In genomic region chr2L:6480212-6480994, dm6 we compare ENCODE assay signal across 5 fruit fly cellular contexts.
A peak's percentile ranks its signal among the peaks of the same experiment; 100 is the strongest.
TF ChIP-seq lines count a peak whose summit lies in the region.

Gene Sec61alpha, minus strand, starts transcription at chr2L:6480575.
Gene Daxx, plus strand, starts transcription at chr2L:6480929.

- peak; percentile 20 for TF ChIP-seq CTCF in whole organism, embryonic (GFP tag; optimal IDR thresholded peaks at IDR 0.05; lab: Kevin White, UChicago)

TF ChIP-seq in whole organism, adult, 20 proteins besides CTCF, POLR2A, EP300 and RAD21 (continues in another document):
- TF ChIP-seq pad (GFP tag; optimal IDR thresholded peaks at IDR 0.05; lab: Kevin White, UChicago) = peak; percentile 45
- peak; percentile 83 for TF ChIP-seq bab1 (GFP tag; optimal IDR thresholded peaks at IDR 0.05; lab: Kevin White, UChicago)
- TF ChIP-seq cic (GFP tag; optimal IDR thresholded peaks at IDR 0.05; lab: Kevin White, UChicago) = no peak
- no peak for TF ChIP-seq cnc (optimal IDR thresholded peaks at IDR 0.05; lab: Kevin White, UChicago)
- peak; percentile 66 for TF ChIP-seq Crg-1 (GFP tag; optimal IDR thresholded peaks at IDR 0.05; lab: Kevin White, UChicago)
- TF ChIP-seq CG14711 (tag; optimal IDR thresholded peaks at IDR 0.05; lab: Kevin White, UChicago) = peak; percentile 74
- peak; percentile 90 for TF ChIP-seq Hr96 (GFP tag; optimal IDR thresholded peaks at IDR 0.05; lab: Kevin White, UChicago)
- TF ChIP-seq CG12768 (GFP tag; optimal IDR thresholded peaks at IDR 0.05; lab: Kevin White, UChicago) = peak; percentile 70
- peak; percentile 55 for TF ChIP-seq CG11617 (GFP tag; optimal IDR thresholded peaks at IDR 0.05; lab: Kevin White, UChicago)
- peak; percentile 93 for TF ChIP-seq CG1620 (GFP tag; optimal IDR thresholded peaks at IDR 0.05; lab: Kevin White, UChicago)
- peak; percentile 94 for TF ChIP-seq toe (GFP tag; optimal IDR thresholded peaks at IDR 0.05; lab: Kevin White, UChicago)
- no peak for TF ChIP-seq kay (GFP tag; lab: Kevin White, UChicago; ENCODE audit: borderline replicate concordance)
- peak; percentile 61 for TF ChIP-seq CG7045 (GFP tag; optimal IDR thresholded peaks at IDR 0.05; lab: Kevin White, UChicago)
- peak; percentile 85 for TF ChIP-seq Clk (GFP tag; optimal IDR thresholded peaks at IDR 0.05; lab: Kevin White, UChicago)
- peak; percentile 75 for TF ChIP-seq CG33017 (tag; optimal IDR thresholded peaks at IDR 0.05; lab: Kevin White, UChicago)
- TF ChIP-seq ovo (GFP tag; optimal IDR thresholded peaks at IDR 0.05; lab: Kevin White, UChicago) = peak; percentile 68
- TF ChIP-seq CG7101 (tag; optimal IDR thresholded peaks at IDR 0.05; lab: Kevin White, UChicago) = peak; percentile 83
- peak; percentile 84 for TF ChIP-seq tj (GFP tag; optimal IDR thresholded peaks at IDR 0.05; lab: Kevin White, UChicago)

TF ChIP-seq in whole organism, embryonic, 481 proteins besides CTCF, POLR2A, EP300 and RAD21 (continues in another document):
- no peak for TF ChIP-seq pan (optimal IDR thresholded peaks at IDR 0.05; lab: Kevin White, UChicago)
- peak in 1 of 2 experiments; percentile 84 for TF ChIP-seq pan (GFP tag; optimal IDR thresholded peaks at IDR 0.05 in 1 of 2, IDR thresholded peaks at IDR 0.05 in 1 of 2)
- TF ChIP-seq CG6254 (GFP tag; optimal IDR thresholded peaks at IDR 0.05; lab: Kevin White, UChicago) = no peak
- peak; percentile 50 for TF ChIP-seq CG33557 (GFP tag; optimal IDR thresholded peaks at IDR 0.05; lab: Kevin White, UChicago)
- peak; percentile 87 for TF ChIP-seq sug (tag; optimal IDR thresholded peaks at IDR 0.05; lab: Kevin White, UChicago)
- peak; percentile 87 for TF ChIP-seq Dek (tag; optimal IDR thresholded peaks at IDR 0.05; lab: Kevin White, UChicago)
- TF ChIP-seq Sox102F (GFP tag; optimal IDR thresholded peaks at IDR 0.05; lab: Kevin White, UChicago) = peak; percentile 80
- TF ChIP-seq Taf1 (GFP tag; IDR thresholded peaks at IDR 0.05; lab: Robert Waterston, UW) = peak; percentile 78
- peak; percentile 78 for TF ChIP-seq CG15601 (tag; optimal IDR thresholded peaks at IDR 0.05; lab: Kevin White, UChicago)
- TF ChIP-seq CG16815 (GFP tag; optimal IDR thresholded peaks at IDR 0.05; lab: Kevin White, UChicago) = peak; percentile 73
- TF ChIP-seq HmgD (GFP tag; optimal IDR thresholded peaks at IDR 0.05; lab: Kevin White, UChicago) = peak; percentile 85
- TF ChIP-seq jumu (GFP tag; optimal IDR thresholded peaks at IDR 0.05; lab: Kevin White, UChicago) = peak; percentile 91
- TF ChIP-seq CG14965 (GFP tag; optimal IDR thresholded peaks at IDR 0.05; lab: Kevin White, UChicago; ENCODE audit: borderline replicate concordance) = peak; percentile 17
- TF ChIP-seq CG14667 (GFP tag; IDR thresholded peaks at IDR 0.05; lab: Robert Waterston, UW) = peak; percentile 80
- peak; percentile 89 for TF ChIP-seq CG11456 (GFP tag; IDR thresholded peaks at IDR 0.05; lab: Robert Waterston, UW)
- peak; percentile 63 for TF ChIP-seq CG17328 (GFP tag; IDR thresholded peaks at IDR 0.05; lab: Robert Waterston, UW)
- peak; percentile 46 for TF ChIP-seq Max (GFP tag; optimal IDR thresholded peaks at IDR 0.05; lab: Kevin White, UChicago)
- TF ChIP-seq CG12236 (GFP tag; optimal IDR thresholded peaks at IDR 0.05; lab: Kevin White, UChicago) = peak; percentile 51

TF ChIP-seq in whole organism, prepupa, 60 proteins besides CTCF, POLR2A, EP300 and RAD21 (continues in another document):
- TF ChIP-seq CG3919 (GFP tag; optimal IDR thresholded peaks at IDR 0.05; lab: Kevin White, UChicago) (peak; percentile 85), Smox (GFP tag; optimal IDR thresholded peaks at IDR 0.05; lab: Kevin White, UChicago) (peak; percentile 79), CG9139 (GFP tag; optimal IDR thresholded peaks at IDR 0.05; lab: Kevin White, UChicago) (peak; percentile 1), Eip78C (GFP tag; lab: Kevin White, UChicago) (peak; percentile 90), CG8119 (GFP tag; IDR thresholded peaks at IDR 0.05; lab: Robert Waterston, UW) (peak; percentile 83), esn (GFP tag; optimal IDR thresholded peaks at IDR 0.05; lab: Kevin White, UChicago) (peak; percentile 85), ss (GFP tag; optimal IDR thresholded peaks at IDR 0.05; lab: Kevin White, UChicago) (peak; percentile 9 to 41), CG3032 (tag; optimal IDR thresholded peaks at IDR 0.05; lab: Kevin White, UChicago) (peak; percentile 79), CG7368 (GFP tag; optimal IDR thresholded peaks at IDR 0.05; lab: Kevin White, UChicago) (peak; percentile 72), CG16779 (tag; optimal IDR thresholded peaks at IDR 0.05; lab: Kevin White, UChicago) (no peak), cyc (GFP tag; optimal IDR thresholded peaks at IDR 0.05; lab: Kevin White, UChicago) (peak; percentile 88), Sox102F (GFP tag; optimal IDR thresholded peaks at IDR 0.05; lab: Kevin White, UChicago) (peak; percentile 79), Hr4 (GFP tag; optimal IDR thresholded peaks at IDR 0.05; lab: Kevin White, UChicago) (no peak), svp (GFP tag; lab: Kevin White, UChicago) (peak; percentile 96), lz (GFP tag; optimal IDR thresholded peaks at IDR 0.05; lab: Kevin White, UChicago) (peak; percentile 90), Hr38 (GFP tag; optimal IDR thresholded peaks at IDR 0.05; lab: Kevin White, UChicago) (peak; percentile 66), topi (GFP tag; optimal IDR thresholded peaks at IDR 0.05; lab: Kevin White, UChicago) (peak; percentile 81), Gug (GFP tag; IDR thresholded peaks at IDR 0.05; lab: Robert Waterston, UW) (peak; percentile 73), CG6276 (GFP tag; optimal IDR thresholded peaks at IDR 0.05; lab: Kevin White, UChicago) (no peak), CG4318 (GFP tag; optimal IDR thresholded peaks at IDR 0.05; lab: Kevin White, UChicago) (no peak)

TF ChIP-seq in whole organism, pupa, 21 proteins besides CTCF, POLR2A, EP300 and RAD21:
- peak; percentile 19; the same call in 1 of the 2 replicates for TF ChIP-seq CG12605 (GFP tag; IDR thresholded peaks at IDR 0.05; lab: Robert Waterston, UW)
- TF ChIP-seq CG17806 (tag; optimal IDR thresholded peaks at IDR 0.05; lab: Kevin White, UChicago) = peak; percentile 78
- no peak for TF ChIP-seq gl (tag; optimal IDR thresholded peaks at IDR 0.05; lab: Kevin White, UChicago)
- TF ChIP-seq CG13204 (GFP tag; optimal IDR thresholded peaks at IDR 0.05; lab: Kevin White, UChicago) = no peak
- TF ChIP-seq CG8301 (tag; optimal IDR thresholded peaks at IDR 0.05; lab: Kevin White, UChicago) = peak; percentile 71
- TF ChIP-seq fd96Ca (GFP tag; IDR thresholded peaks at IDR 0.05; lab: Robert Waterston, UW) = peak; percentile 78
- TF ChIP-seq Pif1A (GFP tag; optimal IDR thresholded peaks at IDR 0.05; lab: Kevin White, UChicago) = no peak
- no peak for TF ChIP-seq CG14655 (GFP tag; optimal IDR thresholded peaks at IDR 0.05; lab: Kevin White, UChicago)
- peak; percentile 56; the same call in 1 of the 2 replicates for TF ChIP-seq rn (GFP tag; IDR thresholded peaks at IDR 0.05; lab: Robert Waterston, UW)
- TF ChIP-seq CG4496 (GFP tag; IDR thresholded peaks at IDR 0.05; lab: Robert Waterston, UW) = peak; percentile 78
- TF ChIP-seq Pif1B (GFP tag; optimal IDR thresholded peaks at IDR 0.05; lab: Kevin White, UChicago) = no peak
- TF ChIP-seq Snoo (tag; optimal IDR thresholded peaks at IDR 0.05; lab: Kevin White, UChicago) = peak; percentile 63
- no peak for TF ChIP-seq EcR (GFP tag; optimal IDR thresholded peaks at IDR 0.05; lab: Kevin White, UChicago)
- TF ChIP-seq CG9948 (tag; optimal IDR thresholded peaks at IDR 0.05; lab: Kevin White, UChicago) = peak; percentile 75
- TF ChIP-seq D1 (tag; optimal IDR thresholded peaks at IDR 0.05; lab: Kevin White, UChicago) = no peak
- peak; percentile 74 for TF ChIP-seq Ets98B (GFP tag; IDR thresholded peaks at IDR 0.05; lab: Robert Waterston, UW)
- peak; percentile 65; the same call in 1 of the 2 replicates for TF ChIP-seq CG32121 (GFP tag; IDR thresholded peaks at IDR 0.05; lab: Robert Waterston, UW)
- TF ChIP-seq CG8159 (tag; optimal IDR thresholded peaks at IDR 0.05; lab: Kevin White, UChicago) = peak; percentile 77
- TF ChIP-seq CG10348 (GFP tag; IDR thresholded peaks at IDR 0.05; lab: Robert Waterston, UW) = no peak
- TF ChIP-seq CG15710 (tag; optimal IDR thresholded peaks at IDR 0.05; lab: Kevin White, UChicago) = peak; percentile 78
- TF ChIP-seq CG34367 (tag; optimal IDR thresholded peaks at IDR 0.05; lab: Kevin White, UChicago) = peak; percentile 72

TF ChIP-seq in whole organism, wandering third instar larva, 38 proteins besides CTCF, POLR2A, EP300 and RAD21 (continues in another document):
- TF ChIP-seq Dif (GFP tag; optimal IDR thresholded peaks at IDR 0.05; lab: Kevin White, UChicago; ENCODE audit: partially characterized antibody) (no peak), ey (GFP tag; optimal IDR thresholded peaks at IDR 0.05; lab: Kevin White, UChicago) (peak; percentile 89), dsf (GFP tag; optimal IDR thresholded peaks at IDR 0.05; lab: Kevin White, UChicago; ENCODE audit: borderline replicate concordance) (peak; percentile 85), woc (GFP tag; optimal IDR thresholded peaks at IDR 0.05; lab: Kevin White, UChicago) (peak; percentile 89), Hr83 (GFP tag; optimal IDR thresholded peaks at IDR 0.05; lab: Kevin White, UChicago; ENCODE audit: poor library complexity, severe bottlenecking) (peak; percentile 98), sv (GFP tag; optimal IDR thresholded peaks at IDR 0.05; lab: Kevin White, UChicago) (peak; percentile 84), usp (GFP tag; optimal IDR thresholded peaks at IDR 0.05; lab: Kevin White, UChicago) (no peak), h (GFP tag; optimal IDR thresholded peaks at IDR 0.05; lab: Kevin White, UChicago) (peak; percentile 85), Rel (GFP tag; optimal IDR thresholded peaks at IDR 0.05; lab: Kevin White, UChicago) (no peak), Rel (tag; optimal IDR thresholded peaks at IDR 0.05; lab: Kevin White, UChicago) (peak; percentile 52), Mio (GFP tag; optimal IDR thresholded peaks at IDR 0.05; lab: Kevin White, UChicago) (peak; percentile 65), fru (GFP tag; optimal IDR thresholded peaks at IDR 0.05; lab: Kevin White, UChicago) (peak; percentile 77), Jra (GFP tag; optimal IDR thresholded peaks at IDR 0.05; lab: Kevin White, UChicago) (peak; percentile 91), Myc (optimal IDR thresholded peaks at IDR 0.05; lab: Kevin White, UChicago) (peak; percentile 58), Hr78 (GFP tag; optimal IDR thresholded peaks at IDR 0.05; lab: Kevin White, UChicago) (no peak), foxo (GFP tag; optimal IDR thresholded peaks at IDR 0.05; lab: Kevin White, UChicago) (peak; percentile 30 to 86), psq (GFP tag; optimal IDR thresholded peaks at IDR 0.05; lab: Kevin White, UChicago) (peak; percentile 69), Hnf4 (GFP tag; optimal IDR thresholded peaks at IDR 0.05; lab: Kevin White, UChicago) (peak; percentile 90), OdsH (GFP tag; optimal IDR thresholded peaks at IDR 0.05; lab: Kevin White, UChicago) (peak; percentile 78), GATAd (GFP tag; optimal IDR thresholded peaks at IDR 0.05; lab: Kevin White, UChicago) (peak; percentile 59), lola (GFP tag; optimal IDR thresholded peaks at IDR 0.05; lab: Kevin White, UChicago) (no peak), br (GFP tag; optimal IDR thresholded peaks at IDR 0.05; lab: Kevin White, UChicago) (peak; percentile 79), CG32264 (GFP tag; optimal IDR thresholded peaks at IDR 0.05; lab: Kevin White, UChicago) (peak; percentile 69)
